Worm (Caenorhabditis elegans) whole organism, late embryonic: Measurements from ENCODE around the gene srz-37.

ENCODE experiments used
- ama-1 ChIP-seq: fragments of 150-350 bp; optimal IDR thresholded peaks from 2 replicates; lab custom pipeline; 2014
- ceh-48 ChIP-seq: sonication (generic microtip); optimal IDR thresholded peaks from 2 replicates; lab custom pipeline; 2016; ENCODE audit warnings: missing genetic modification characterization, inconsistent platforms, missing compliant biosample characterization
- fkh-10 ChIP-seq: fragments of 150-350 bp; optimal IDR thresholded peaks from 2 replicates; lab custom pipeline; 2014; ENCODE audit warnings: missing biosample characterization, missing genetic modification reagents, missing genetic modification characterization
- hlh-30 ChIP-seq: sonication (generic microtip); optimal IDR thresholded peaks from 2 replicates; lab custom pipeline; 2017; ENCODE audit warnings: antibody characterized with exemption, missing genetic modification characterization, missing compliant biosample characterization; ENCODE audit not compliant: insufficient read depth
- hlh-6 ChIP-seq: sonication (generic microtip); optimal IDR thresholded peaks from 2 replicates; lab custom pipeline; 2016; ENCODE audit warnings: missing genotype, missing genetic modification characterization, missing compliant biosample characterization
- hlh-8 ChIP-seq: sonication (generic microtip); optimal IDR thresholded peaks from 2 replicates; lab custom pipeline; 2016; ENCODE audit warnings: missing genotype, missing genetic modification characterization, missing compliant biosample characterization
- odd-2 ChIP-seq: sonication (generic microtip); optimal IDR thresholded peaks from 2 replicates; lab custom pipeline; 2017; ENCODE audit warnings: antibody characterized with exemption, mild to moderate bottlenecking, missing genetic modification characterization, missing compliant biosample characterization
- pag-3 ChIP-seq: sonication (generic microtip); optimal IDR thresholded peaks from 2 replicates; lab custom pipeline; 2016; ENCODE audit warnings: missing compliant biosample characterization, missing genetic modification characterization, borderline replicate concordance
- pqm-1 ChIP-seq: sonication (generic microtip); optimal IDR thresholded peaks from 2 replicates; lab custom pipeline; 2016; ENCODE audit warnings: missing genetic modification characterization, missing compliant biosample characterization
- rnt-1 ChIP-seq: sonication (generic microtip); optimal IDR thresholded peaks from 2 replicates; lab custom pipeline; 2016; ENCODE audit warnings: missing genetic modification characterization, missing compliant biosample characterization
- sox-4 ChIP-seq: sonication (generic microtip); optimal IDR thresholded peaks from 2 replicates; lab custom pipeline; 2017; ENCODE audit warnings: mild to moderate bottlenecking, missing genetic modification characterization, inconsistent platforms, missing compliant biosample characterization
- unc-55 ChIP-seq: sonication (generic microtip); optimal IDR thresholded peaks from 2 replicates; lab custom pipeline; 2017; ENCODE audit warnings: missing biosample characterization, missing genetic modification reagents, missing genetic modification characterization
- unc-86 ChIP-seq: sonication (generic microtip); optimal IDR thresholded peaks from 2 replicates; lab custom pipeline; 2016; ENCODE audit warnings: missing genetic modification characterization, missing compliant biosample characterization
- ztf-16 ChIP-seq: sonication (generic microtip); optimal IDR thresholded peaks from 2 replicates; lab custom pipeline; 2017; ENCODE audit warnings: missing genetic modification characterization, missing compliant biosample characterization

DNA sequence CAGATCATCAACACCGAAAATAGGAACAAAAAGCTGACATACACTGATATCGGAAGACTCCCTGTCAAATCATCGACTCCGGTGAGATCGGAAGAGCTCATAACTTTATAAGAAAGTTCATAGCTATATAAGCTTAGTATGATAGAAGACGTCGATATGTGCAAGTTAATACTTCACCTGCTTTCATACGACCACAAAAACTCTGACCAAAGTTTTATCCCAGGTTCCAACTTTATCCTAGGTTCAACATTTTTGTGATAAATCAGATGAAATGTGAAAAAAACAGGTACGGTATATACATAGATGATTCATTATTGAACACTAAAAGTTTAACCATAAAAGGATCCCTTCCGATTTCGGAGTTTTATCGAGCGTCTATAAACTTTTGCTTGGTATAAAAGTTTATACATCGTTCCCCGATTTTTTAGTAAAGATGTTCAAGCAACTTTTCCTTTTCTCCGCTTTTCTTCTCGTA is 2.7 kb downstream of the srz-37 start, which contains the start of the genes srz-70 and C09G12.5:
- no peak for TF ChIP-seq odd-2 (tag; lab: Kevin White, UChicago)
- no peak for TF ChIP-seq fkh-10 (GFP tag; lab: Kevin White, UChicago)
- no peak for TF ChIP-seq hlh-8
- TF ChIP-seq hlh-30 (tag; lab: Kevin White, UChicago) = no peak
- TF ChIP-seq ceh-48 (tag; lab: Kevin White, UChicago) = no peak
- no peak for TF ChIP-seq unc-86 (tag; lab: Kevin White, UChicago)
- no peak for TF ChIP-seq ama-1 (lab: Kevin White, UChicago)
- TF ChIP-seq pag-3 (tag; lab: Kevin White, UChicago) = no peak
- no peak for TF ChIP-seq sox-4
- TF ChIP-seq pqm-1 (tag; lab: Kevin White, UChicago) = no peak
- TF ChIP-seq ztf-16 (tag; lab: Kevin White, UChicago) = no peak
- TF ChIP-seq hlh-6 (tag; lab: Kevin White, UChicago) = no peak
- TF ChIP-seq unc-55 = no peak
- no peak for TF ChIP-seq rnt-1 (tag; lab: Kevin White, UChicago)
